Fruit fly (Drosophila melanogaster) whole organism, adult: ENCODE measurements around the gene Epp.

ENCODE experiments used
- CG14711 ChIP-seq: fragments of 200-800 bp; sonication (Bioruptor generic); optimal IDR thresholded peaks from 2 replicates; lab custom pipeline; 2018; ENCODE audit warnings: missing biosample characterization, mild to moderate bottlenecking, missing genetic modification characterization, moderate library complexity
- Clk ChIP-seq: fragments of 200-800 bp; sonication (Bioruptor generic); optimal IDR thresholded peaks from 2 replicates; lab custom pipeline; 2017; ENCODE audit warnings: missing biosample characterization, missing genetic modification characterization
- Hr96 ChIP-seq: fragments of 200-800 bp; sonication (Bioruptor generic); optimal IDR thresholded peaks from 2 replicates; lab custom pipeline; 2016; ENCODE audit warnings: missing biosample characterization, missing genetic modification characterization
- Mnt ChIP-seq: fragments of 200-800 bp; sonication (Bioruptor generic); optimal IDR thresholded peaks from 2 replicates; lab custom pipeline; 2016; ENCODE audit warnings: missing biosample characterization, mild to moderate bottlenecking, missing genetic modification characterization
- pad ChIP-seq: fragments of 200-800 bp; sonication (Bioruptor generic); optimal IDR thresholded peaks from 3 replicates; lab custom pipeline; 2017; ENCODE audit warnings: missing biosample characterization, missing genetic modification characterization, mild to moderate bottlenecking, moderate library complexity, missing genetic modification reagents
- toe ChIP-seq: fragments of 200-800 bp; sonication (Bioruptor generic); optimal IDR thresholded peaks from 2 replicates; lab custom pipeline; 2016; ENCODE audit warnings: missing biosample characterization, missing genetic modification characterization

- TF ChIP-seq CG14711 (no peak), Mnt (GFP tag; lab: Kevin White, UChicago) (no peak), Hr96 (no peak), Clk (GFP tag; lab: Kevin White, UChicago) (no peak), toe (no peak), pad (GFP tag; lab: Kevin White, UChicago) (no peak)
These were observed 11.1 kb downstream of the Epp start for dm6 chr3R:23981645-23982044.
